Worm (Caenorhabditis elegans) whole organism, L4 larva: ENCODE data around the gene B0222.1.

ENCODE experiments used
- R02D3.7 ChIP-seq: fragments of 150-350 bp; sonication (generic microtip); optimal IDR thresholded peaks from 3 replicates; lab custom pipeline; 2014; ENCODE audit warnings: missing biosample characterization, missing genetic modification characterization
- T20F7.1 ChIP-seq: fragments of 200-800 bp; sonication (Bioruptor generic); optimal IDR thresholded peaks from 2 replicates; lab custom pipeline; 2018; ENCODE audit warnings: mild to moderate bottlenecking, missing genetic modification characterization, missing compliant biosample characterization
- T26A8.4 ChIP-seq: fragments of 200-800 bp; sonication (Bioruptor generic); IDR thresholded peaks from 2 replicates; pipeline ENCODE4 v1.3.6; 2022; ENCODE audit warnings: missing genetic modification characterization, missing compliant biosample characterization
- Y105C5A.15 ChIP-seq: fragments of 200-800 bp; sonication (Bioruptor generic); IDR thresholded peaks from 2 replicates; pipeline ENCODE4 v1.3.6; 2022; ENCODE audit warnings: missing genetic modification characterization, missing compliant biosample characterization
- Y5F2A.4 ChIP-seq: fragments of 200-800 bp; sonication (Bioruptor generic); optimal IDR thresholded peaks from 2 replicates; lab custom pipeline; 2018; ENCODE audit warnings: mild to moderate bottlenecking, missing genetic modification characterization, missing compliant biosample characterization
- ZK546.5 ChIP-seq, 2 experiments: sonication (generic microtip); optimal IDR thresholded peaks; 2 replicates each; lab custom pipeline; 2017; ENCODE audit warnings: missing biosample characterization in 2 of 2, missing genetic modification characterization in 2 of 2
- aha-1 ChIP-seq: fragments of 150-350 bp; peaks from one replicate; lab custom pipeline; 2014; ENCODE audit warnings: missing biosample characterization, missing genetic modification characterization
- arid-1 ChIP-seq: fragments of 200-800 bp; sonication (Bioruptor generic); conservative IDR thresholded peaks from 2 replicates; pipeline ENCODE4 v1.3.6; 2022; ENCODE audit warnings: missing genetic modification reagents, missing genetic modification characterization, missing compliant biosample characterization
- attf-4 ChIP-seq: sonication (generic microtip); optimal IDR thresholded peaks from 3 replicates; lab custom pipeline; 2017; ENCODE audit warnings: missing biosample characterization, missing genetic modification characterization
- ceh-44 ChIP-seq: fragments of 200-800 bp; sonication (Bioruptor generic); IDR thresholded peaks from 2 replicates; pipeline ENCODE4 v1.3.6; 2022; ENCODE audit warnings: missing genetic modification reagents, missing genetic modification characterization, missing compliant biosample characterization
- ceh-62 ChIP-seq: sonication (generic microtip); optimal IDR thresholded peaks from 2 replicates; lab custom pipeline; 2017; ENCODE audit warnings: missing biosample characterization, missing genetic modification characterization
- cey-2 ChIP-seq: sonication (generic microtip); optimal IDR thresholded peaks from 3 replicates; lab custom pipeline; 2017; ENCODE audit warnings: missing genetic modification characterization, mild to moderate bottlenecking, missing compliant biosample characterization, antibody characterized with exemption, borderline replicate concordance; ENCODE audit not compliant: insufficient read depth
- daf-12 ChIP-seq: fragments of 150-350 bp; optimal IDR thresholded peaks from 2 replicates; lab custom pipeline; 2014; ENCODE audit warnings: missing biosample characterization, missing genetic modification reagents, missing genetic modification characterization
- dmd-8 ChIP-seq: fragments of 200-800 bp; sonication (Bioruptor generic); IDR thresholded peaks from 2 replicates; pipeline ENCODE4 v1.3.6; 2022; ENCODE audit warnings: missing genetic modification characterization, missing compliant biosample characterization
- dpl-1 ChIP-seq: fragments of 150-350 bp; optimal IDR thresholded peaks from 2 replicates; lab custom pipeline; 2014; ENCODE audit warnings: missing biosample characterization, missing genetic modification reagents, missing genetic modification characterization
- duxl-1 ChIP-seq: sonication (generic microtip); optimal IDR thresholded peaks from 2 replicates; lab custom pipeline; 2016; ENCODE audit warnings: mild to moderate bottlenecking, missing genetic modification characterization, moderate library complexity, missing compliant biosample characterization; ENCODE audit not compliant: poor library complexity
- egl-43 ChIP-seq: fragments of 200-800 bp; sonication (Bioruptor generic); IDR thresholded peaks from 2 replicates; pipeline ENCODE4 v1.3.6; 2022; ENCODE audit warnings: missing genetic modification reagents, missing genetic modification characterization, missing compliant biosample characterization
- fkh-10 ChIP-seq: fragments of 150-350 bp; optimal IDR thresholded peaks from 2 replicates; lab custom pipeline; 2014; ENCODE audit warnings: missing biosample characterization, missing genetic modification reagents, missing genetic modification characterization
- hlh-11 ChIP-seq: fragments of 200-800 bp; sonication (Bioruptor generic); optimal IDR thresholded peaks from 2 replicates; lab custom pipeline; 2018; ENCODE audit warnings: mild to moderate bottlenecking, missing genetic modification characterization, missing compliant biosample characterization
- hmg-1.1 ChIP-seq: fragments of 200-800 bp; sonication (Bioruptor generic); IDR thresholded peaks from 2 replicates; pipeline ENCODE4 v1.3.6; 2022; ENCODE audit warnings: missing genetic modification reagents, missing genetic modification characterization, missing compliant biosample characterization
- lim-7 ChIP-seq: fragments of 200-800 bp; sonication (Bioruptor generic); IDR thresholded peaks from 2 replicates; pipeline ENCODE4 v1.3.6; 2022; ENCODE audit warnings: missing genetic modification characterization, missing compliant biosample characterization
- lin-1 ChIP-seq: fragments of 200-800 bp; sonication (Bioruptor generic); IDR thresholded peaks from 2 replicates; pipeline ENCODE4 v1.3.6; 2022; ENCODE audit warnings: missing genetic modification reagents, missing genetic modification characterization, missing compliant biosample characterization
- lin-13 ChIP-seq: fragments of 150-350 bp; optimal IDR thresholded peaks from 2 replicates; lab custom pipeline; 2014; ENCODE audit warnings: missing biosample characterization, missing genetic modification reagents, missing genetic modification characterization
- lin-29 ChIP-seq: fragments of 200-800 bp; sonication (Bioruptor generic); IDR thresholded peaks from 2 replicates; pipeline ENCODE4 v1.3.6; 2022; ENCODE audit warnings: missing genetic modification reagents, missing genetic modification characterization, missing compliant biosample characterization
- lin-39 ChIP-seq: fragments of 150-350 bp; optimal IDR thresholded peaks from 2 replicates; lab custom pipeline; 2014; ENCODE audit warnings: missing biosample characterization, missing genetic modification reagents, missing genetic modification characterization
- nhr-102 ChIP-seq: sonication (generic microtip); optimal IDR thresholded peaks from 2 replicates; lab custom pipeline; 2016; ENCODE audit warnings: mild to moderate bottlenecking, missing genetic modification characterization, moderate library complexity, missing compliant biosample characterization
- php-3 ChIP-seq: fragments of 200-800 bp; sonication (Bioruptor generic); IDR thresholded peaks from 2 replicates; pipeline ENCODE4 v1.3.6; 2022; ENCODE audit warnings: missing genetic modification reagents, missing genetic modification characterization, missing compliant biosample characterization
- rbr-2 ChIP-seq: sonication (generic microtip); optimal IDR thresholded peaks from 2 replicates; lab custom pipeline; 2016; ENCODE audit warnings: missing genotype, missing genetic modification characterization, missing compliant biosample characterization
- set-16 ChIP-seq: fragments of 200-800 bp; sonication (Bioruptor generic); IDR thresholded peaks from 2 replicates; pipeline ENCODE4 v1.3.6; 2022; ENCODE audit warnings: missing genetic modification reagents, missing genetic modification characterization, missing compliant biosample characterization
- snpc-4 ChIP-seq: fragments of 150-350 bp; optimal IDR thresholded peaks from 2 replicates; lab custom pipeline; 2014; ENCODE audit warnings: missing biosample characterization, missing genetic modification characterization
- tag-97 ChIP-seq: fragments of 200-800 bp; sonication (Bioruptor generic); IDR thresholded peaks from 2 replicates; pipeline ENCODE4 v1.3.6; 2022; ENCODE audit warnings: missing genetic modification characterization, missing compliant biosample characterization
- tra-1 ChIP-seq: fragments of 200-800 bp; sonication (Bioruptor generic); IDR thresholded peaks from 2 replicates; pipeline ENCODE4 v1.3.6; 2022; ENCODE audit warnings: missing genetic modification reagents, missing genetic modification characterization, missing compliant biosample characterization
- unc-62 ChIP-seq, 3 experiments: fragments of 150-350 bp in 1 of 3; sonication (generic microtip); optimal IDR thresholded peaks in 2 of 3; peaks in 1 of 3; 1 replicate in 1 of 3; 2 replicates in 2 of 3; lab custom pipeline; 2014 to 2017; ENCODE audit warnings: missing biosample characterization in 3 of 3, missing genetic modification characterization in 3 of 3, missing genetic modification reagents in 3 of 3, missing genotype in 1 of 3
- zfp-3 ChIP-seq: fragments of 200-800 bp; sonication (Bioruptor generic); conservative IDR thresholded peaks from 2 replicates; pipeline ENCODE4 v1.3.6; 2022; ENCODE audit warnings: missing genetic modification reagents, missing genetic modification characterization, missing compliant biosample characterization
- zip-2 ChIP-seq: fragments of 150-350 bp; optimal IDR thresholded peaks from 2 replicates; lab custom pipeline; 2014; ENCODE audit warnings: missing biosample characterization, missing genetic modification characterization
- ztf-7 ChIP-seq: fragments of 150-350 bp; optimal IDR thresholded peaks from 2 replicates; lab custom pipeline; 2014; ENCODE audit warnings: missing biosample characterization, missing genetic modification characterization

The B0222.1 gene

ce11 chrV:9112467-9112866 lies 21.6 kb upstream of the B0222.1 start, which contains the start of gene F21C10.7:
TSS of gene F21C10.7 (plus strand) at chrV:9112767.
- no peak for TF ChIP-seq snpc-4 (tag; lab: Kevin White, UChicago)
- no peak for TF ChIP-seq lin-29 (GFP tag; lab: Robert Waterston, UW)
- no peak for TF ChIP-seq duxl-1 (tag; lab: Kevin White, UChicago)
- TF ChIP-seq T20F7.1 (GFP tag; lab: Kevin White, UChicago), result no peak
- no peak for TF ChIP-seq lim-7
- TF ChIP-seq zip-2 (tag; lab: Kevin White, UChicago), result no peak

DNA sequence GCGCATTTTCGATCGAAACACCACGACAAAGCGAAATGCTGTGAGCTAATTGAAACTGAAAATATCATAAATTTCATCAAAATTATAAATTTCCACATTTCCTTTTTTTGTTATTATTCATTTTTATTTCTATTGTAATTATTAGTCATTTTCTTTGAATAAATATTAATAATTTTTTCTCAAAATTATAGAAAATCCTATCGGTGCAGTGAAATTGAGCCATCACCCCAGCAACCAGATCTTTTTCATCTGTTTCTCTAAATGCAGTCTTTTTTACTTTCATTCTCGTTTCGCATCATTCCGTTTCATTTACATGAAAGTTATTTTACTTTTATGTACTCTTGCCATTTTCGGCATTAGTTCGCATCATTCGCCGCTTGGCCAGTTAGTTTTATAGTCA lies 12.1 kb upstream of the B0222.1 start, which contains the start of gene F21C10.13:
F21C10.13 (plus strand) TSS at position 301 of the 400 bp plus-strand sequence.
- TF ChIP-seq lin-39 (tag; lab: Kevin White, UChicago) (no peak), set-16 (no peak), arid-1 (GFP tag; lab: Robert Waterston, UW) (no peak), daf-12 (no peak), T26A8.4 (GFP tag; lab: Robert Waterston, UW) (no peak), zfp-3 (GFP tag; lab: Robert Waterston, UW) (no peak), tag-97 (GFP tag; lab: Robert Waterston, UW) (no peak), Y5F2A.4 (no peak), fkh-10 (GFP tag; lab: Kevin White, UChicago) (no peak), snpc-4 (tag; lab: Kevin White, UChicago) (no peak), ceh-44 (no peak), dpl-1 (no peak)
- TF ChIP-seq, all 104 proteins: peak for 0

ce11 chrV:9123186-9123585 lies 10.9 kb upstream of the B0222.1 start, which contains the start of gene F21C10.11:
TSS of gene F21C10.11 (plus strand) at chrV:9123486.
- TF ChIP-seq rbr-2 (tag; lab: Kevin White, UChicago) (no peak), hlh-11 (tag; lab: Kevin White, UChicago) (no peak), tra-1 (GFP tag; lab: Robert Waterston, UW) (no peak), ZK546.5 (tag; optimal IDR thresholded peaks at IDR 0.05; lab: Kevin White, UChicago) (no peak), egl-43 (no peak), cey-2 (tag; lab: Kevin White, UChicago) (no peak), aha-1 (tag; lab: Kevin White, UChicago) (peak; percentile 76), lin-1 (GFP tag; lab: Robert Waterston, UW) (no peak), lin-13 (GFP tag; lab: Kevin White, UChicago) (no peak)

ce11 chrV:9124180-9124579 lies 9.9 kb upstream of the B0222.1 start, which contains the start of gene F21C10.6:
TSS of gene F21C10.6 (plus strand) at chrV:9124480.
- no peak for TF ChIP-seq hmg-1.1 (GFP tag; lab: Robert Waterston, UW)
- TF ChIP-seq R02D3.7 (tag; lab: Kevin White, UChicago), result no peak
- TF ChIP-seq daf-12, result no peak
- no peak for TF ChIP-seq php-3
- TF ChIP-seq ceh-62 (tag; lab: Kevin White, UChicago), result no peak
- TF ChIP-seq ztf-7 (tag; lab: Kevin White, UChicago), result no peak
- TF ChIP-seq Y105C5A.15 (GFP tag; lab: Robert Waterston, UW), result no peak
- no peak for TF ChIP-seq cey-2 (tag; lab: Kevin White, UChicago)
- TF ChIP-seq dmd-8, result no peak
- no peak for TF ChIP-seq nhr-102
- TF ChIP-seq attf-4 (tag; lab: Kevin White, UChicago), result no peak
- TF ChIP-seq dpl-1, result no peak
- TF ChIP-seq unc-62 (GFP tag; optimal IDR thresholded peaks at IDR 0.05 in 1 of 2; lab: Kevin White, UChicago), result no peak
- TF ChIP-seq unc-62 (tag; optimal IDR thresholded peaks at IDR 0.05; lab: Kevin White, UChicago), result no peak
- TF ChIP-seq aha-1 (tag; lab: Kevin White, UChicago), result no peak
